Worm (Caenorhabditis elegans): Measurements from ENCODE around the gene srx-19.
"Not testable (repeated sequence)": the region's sequence is repeated elsewhere in the genome, so short reads cannot be mapped to it uniquely, and the experiment has no call there.

Gene srx-19

DNA sequence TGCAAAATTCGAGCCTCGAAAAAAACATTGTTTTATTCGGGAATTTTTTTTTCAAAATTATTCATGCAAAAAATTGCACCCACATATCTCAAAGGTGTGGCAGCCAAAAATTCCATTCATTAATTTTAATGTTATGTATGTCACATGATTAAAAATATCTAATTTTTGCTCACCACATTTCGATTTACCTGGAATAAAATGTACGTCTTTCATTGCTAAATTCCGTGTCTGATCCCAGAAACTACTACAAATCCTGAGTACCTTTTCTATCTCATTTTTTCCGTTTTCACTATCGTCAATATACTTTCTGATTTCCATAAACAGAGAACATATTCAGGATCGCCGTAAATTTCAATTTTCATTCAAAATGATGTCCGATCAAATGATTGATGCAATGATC is at the start of gene srx-19:
Gene srx-19, plus strand, starts transcription at position 301 of the 400 bp plus-strand sequence.
- TF ChIP-seq B0310.2 (tag; optimal IDR thresholded peaks at IDR 0.05) (no peak), tra-4 (tag; optimal IDR thresholded peaks at IDR 0.05) (no peak), hnd-1 (tag; optimal IDR thresholded peaks at IDR 0.05) (no peak), tbx-37 (GFP tag; conservative IDR thresholded peaks at IDR 0.05) (no peak), pes-1 (GFP tag; IDR thresholded peaks at IDR 0.05) (no peak), ceh-36 (tag; optimal IDR thresholded peaks at IDR 0.05) (no peak), flt-1 (GFP tag; IDR thresholded peaks at IDR 0.05) (no peak), scrt-1 (GFP tag; IDR thresholded peaks at IDR 0.05) (no peak), ama-1 (optimal IDR thresholded peaks at IDR 0.05) (no peak), hmg-4 (GFP tag; optimal IDR thresholded peaks at IDR 0.05) (no peak), sea-1 (GFP tag; conservative IDR thresholded peaks at IDR 0.05) (no peak), tbx-11 (GFP tag; IDR thresholded peaks at IDR 0.05) (no peak), hmbx-1 (tag; optimal IDR thresholded peaks at IDR 0.05) (no peak), aly-1 (tag; optimal IDR thresholded peaks at IDR 0.05) (no peak), F13C5.2 (tag; optimal IDR thresholded peaks at IDR 0.05) (no peak)

DNA sequence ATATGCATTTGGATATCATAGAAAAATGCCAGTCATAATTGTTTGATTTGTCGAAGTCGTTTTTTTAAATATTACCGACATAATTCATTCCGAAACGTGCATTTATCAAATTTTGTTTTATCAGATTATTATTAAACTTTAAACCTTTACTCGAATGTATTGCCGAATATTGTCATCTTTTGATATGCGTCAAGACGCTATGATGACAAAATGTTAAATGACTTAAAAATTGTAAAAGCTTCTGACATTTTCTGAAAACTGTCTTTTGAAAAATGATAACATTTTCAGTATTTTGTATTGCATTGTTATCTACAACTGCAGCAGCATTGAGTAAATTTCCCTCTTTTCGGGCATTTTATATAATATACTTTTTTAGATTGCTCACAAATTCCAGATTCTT is 48.4 kb upstream of the srx-19 start, which contains the start of gene H20E11.3:
Gene H20E11.3, plus strand, starts transcription at position 195 of the 400 bp plus-strand sequence.
- TF ChIP-seq ets-7 (tag; optimal IDR thresholded peaks at IDR 0.05) (no peak), scrt-1 (GFP tag; IDR thresholded peaks at IDR 0.05) (no peak), ceh-36 (tag; optimal IDR thresholded peaks at IDR 0.05) (no peak), tbx-11 (GFP tag; IDR thresholded peaks at IDR 0.05) (no peak), F13C5.2 (tag; optimal IDR thresholded peaks at IDR 0.05) (no peak), sea-1 (GFP tag; conservative IDR thresholded peaks at IDR 0.05) (no peak), hmg-4 (GFP tag; optimal IDR thresholded peaks at IDR 0.05) (no peak), hnd-1 (tag; optimal IDR thresholded peaks at IDR 0.05) (no peak), tbx-37 (GFP tag; conservative IDR thresholded peaks at IDR 0.05) (no peak), ceh-13 (GFP tag; optimal IDR thresholded peaks at IDR 0.05) (no peak), tra-4 (tag; optimal IDR thresholded peaks at IDR 0.05) (no peak), B0310.2 (tag; optimal IDR thresholded peaks at IDR 0.05) (no peak), aly-1 (tag; optimal IDR thresholded peaks at IDR 0.05) (no peak), flt-1 (GFP tag; IDR thresholded peaks at IDR 0.05) (no peak), ama-1 (optimal IDR thresholded peaks at IDR 0.05) (no peak), pes-1 (GFP tag; IDR thresholded peaks at IDR 0.05) (no peak), hmbx-1 (tag; optimal IDR thresholded peaks at IDR 0.05) (no peak)

- TF ChIP-seq ets-7 (tag; optimal IDR thresholded peaks at IDR 0.05); scrt-1 (GFP tag; IDR thresholded peaks at IDR 0.05); sea-1 (GFP tag; conservative IDR thresholded peaks at IDR 0.05): not testable (repeated sequence)
Measured at ce11 chrIV:6827477-6827876, 45.6 kb upstream of the srx-19 start, which contains the start of gene H20E11.2. TSS of gene H20E11.2 (plus strand) at chrIV:6827777.

DNA sequence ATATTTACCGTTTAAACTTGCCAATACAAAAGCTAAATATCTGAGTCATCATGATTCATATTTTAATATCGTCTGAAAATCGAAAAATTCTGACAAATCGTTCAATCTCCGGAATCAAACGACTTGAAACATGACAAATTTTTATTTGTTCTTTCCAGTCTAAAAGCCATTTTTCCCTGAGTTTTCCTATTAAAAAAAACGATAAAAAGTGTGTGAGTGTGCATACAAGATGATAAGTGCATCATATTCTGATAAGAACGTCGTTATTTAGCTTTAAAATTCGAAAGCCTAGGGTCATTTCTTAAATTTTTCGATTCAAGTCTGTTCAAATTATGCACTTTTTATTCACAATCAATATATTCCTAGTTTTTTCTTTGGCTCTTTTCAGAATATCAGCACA is 43.2 kb upstream of the srx-19 start, which contains the start of gene H20E11.1:
Gene H20E11.1, plus strand, starts transcription at position 244 of the 400 bp plus-strand sequence.
- TF ChIP-seq scrt-1 (GFP tag; IDR thresholded peaks at IDR 0.05) (no peak), aly-1 (tag; optimal IDR thresholded peaks at IDR 0.05) (no peak), tra-4 (tag; optimal IDR thresholded peaks at IDR 0.05) (no peak), hmg-4 (GFP tag; optimal IDR thresholded peaks at IDR 0.05) (no peak), sea-1 (GFP tag; conservative IDR thresholded peaks at IDR 0.05) (no peak), ceh-36 (tag; optimal IDR thresholded peaks at IDR 0.05) (no peak), hmbx-1 (tag; optimal IDR thresholded peaks at IDR 0.05) (no peak), F13C5.2 (tag; optimal IDR thresholded peaks at IDR 0.05) (no peak)

DNA sequence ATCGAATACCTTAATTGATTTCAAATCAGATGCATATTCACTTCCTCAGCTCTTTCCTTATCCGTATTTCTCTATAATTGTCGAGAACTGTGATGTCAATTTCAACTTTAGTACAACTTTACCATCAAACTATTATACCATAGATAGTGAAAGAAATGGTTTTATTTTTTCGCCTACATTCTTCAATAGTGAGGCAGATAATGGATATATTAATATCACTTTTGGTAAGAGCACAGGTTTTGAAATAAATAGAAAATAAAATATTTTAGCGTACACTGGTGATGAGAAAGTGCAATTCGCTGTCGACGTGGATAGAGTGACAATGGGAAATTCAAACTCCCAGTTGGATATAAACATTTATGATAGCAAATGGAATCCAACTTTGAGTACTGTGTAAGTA is 40.9 kb upstream of the srx-19 start:
- TF ChIP-seq hnd-1 (tag; optimal IDR thresholded peaks at IDR 0.05) (no peak), ceh-36 (tag; optimal IDR thresholded peaks at IDR 0.05) (no peak), tbx-11 (GFP tag; IDR thresholded peaks at IDR 0.05) (no peak), ama-1 (optimal IDR thresholded peaks at IDR 0.05) (no peak), scrt-1 (GFP tag; IDR thresholded peaks at IDR 0.05) (no peak), tra-4 (tag; optimal IDR thresholded peaks at IDR 0.05) (no peak), flt-1 (GFP tag; IDR thresholded peaks at IDR 0.05) (no peak), ets-7 (tag; optimal IDR thresholded peaks at IDR 0.05) (no peak), hmg-4 (GFP tag; optimal IDR thresholded peaks at IDR 0.05) (no peak), tbx-37 (GFP tag; conservative IDR thresholded peaks at IDR 0.05) (no peak), pes-1 (GFP tag; IDR thresholded peaks at IDR 0.05) (no peak), F13C5.2 (tag; optimal IDR thresholded peaks at IDR 0.05) (no peak), sea-1 (GFP tag; conservative IDR thresholded peaks at IDR 0.05) (no peak), B0310.2 (tag; optimal IDR thresholded peaks at IDR 0.05) (no peak), hmbx-1 (tag; optimal IDR thresholded peaks at IDR 0.05) (no peak), aly-1 (tag; optimal IDR thresholded peaks at IDR 0.05) (no peak)

- TF ChIP-seq B0310.2 (tag; optimal IDR thresholded peaks at IDR 0.05) (no peak), tra-4 (tag; optimal IDR thresholded peaks at IDR 0.05) (no peak), aly-1 (tag; optimal IDR thresholded peaks at IDR 0.05) (no peak), tbx-11 (GFP tag; IDR thresholded peaks at IDR 0.05) (no peak), pes-1 (GFP tag; IDR thresholded peaks at IDR 0.05) (no peak), tbx-37 (GFP tag; conservative IDR thresholded peaks at IDR 0.05) (no peak), scrt-1 (GFP tag; IDR thresholded peaks at IDR 0.05) (no peak), F13C5.2 (tag; optimal IDR thresholded peaks at IDR 0.05) (no peak), hmbx-1 (tag; optimal IDR thresholded peaks at IDR 0.05) (no peak), ama-1 (optimal IDR thresholded peaks at IDR 0.05) (no peak), hmg-4 (GFP tag; optimal IDR thresholded peaks at IDR 0.05) (no peak), ets-7 (tag; optimal IDR thresholded peaks at IDR 0.05) (no peak), sea-1 (GFP tag; conservative IDR thresholded peaks at IDR 0.05) (no peak)
Measured at ce11 chrIV:6833617-6834016, 39.4 kb upstream of the srx-19 start.

ce11 chrIV:6834705-6835104 is 38.4 kb upstream of the srx-19 start:
- TF ChIP-seq B0310.2 (tag; optimal IDR thresholded peaks at IDR 0.05) (no peak), flt-1 (GFP tag; IDR thresholded peaks at IDR 0.05) (no peak), ets-7 (tag; optimal IDR thresholded peaks at IDR 0.05) (no peak), ama-1 (optimal IDR thresholded peaks at IDR 0.05) (no peak), ceh-36 (tag; optimal IDR thresholded peaks at IDR 0.05) (no peak), pes-1 (GFP tag; IDR thresholded peaks at IDR 0.05) (no peak), ceh-13 (GFP tag; optimal IDR thresholded peaks at IDR 0.05) (no peak)

All from whole organism, early embryonic.